Fruit fly (Drosophila melanogaster): ENCODE measurements around the gene CG6999.

CG6999 gene

dm6 chrX:9120828-9121754 lies 32.9 kb downstream of the CG6999 start (continued):
- TF ChIP-seq CG4617 (GFP tag; optimal IDR thresholded peaks at IDR 0.05; ENCODE audit: borderline replicate concordance): no peak
- TF ChIP-seq ssp (GFP tag; IDR thresholded peaks at IDR 0.05): no peak
- peak in 1 of 2 experiments; percentile 48 for TF ChIP-seq Hr51 (GFP tag; optimal IDR thresholded peaks at IDR 0.05)
- peak; percentile 41 for TF ChIP-seq CG14710 (tag; optimal IDR thresholded peaks at IDR 0.05)
- peak in 1 of 2 experiments; percentile 62 for TF ChIP-seq bsh (GFP tag; optimal IDR thresholded peaks at IDR 0.05)
- no peak for TF ChIP-seq CG5245 (GFP tag; optimal IDR thresholded peaks at IDR 0.05)
- no peak for TF ChIP-seq tll (GFP tag; optimal IDR thresholded peaks at IDR 0.05)
- TF ChIP-seq tna (GFP tag; IDR thresholded peaks at IDR 0.05; ENCODE audit: partially characterized antibody): no peak
- peak; percentile 20 for TF ChIP-seq az2 (GFP tag; optimal IDR thresholded peaks at IDR 0.05)
- TF ChIP-seq sob (GFP tag; IDR thresholded peaks at IDR 0.05): peak; percentile 19; the same call in 1 of the 2 replicates
- no peak for TF ChIP-seq trh (GFP tag; optimal IDR thresholded peaks at IDR 0.05)
- TF ChIP-seq CG11723 (GFP tag; optimal IDR thresholded peaks at IDR 0.05): no peak
- TF ChIP-seq dysf (GFP tag; IDR thresholded peaks at IDR 0.05): peak; percentile 61; the same call in 2 of the 3 replicates
- peak; percentile 12 for TF ChIP-seq CG13775 (GFP tag; optimal IDR thresholded peaks at IDR 0.05)
- TF ChIP-seq CG13287 (GFP tag; IDR thresholded peaks at IDR 0.05; ENCODE audit: partially characterized antibody): no peak
- peak; percentile 23 for TF ChIP-seq Ssrp (tag; optimal IDR thresholded peaks at IDR 0.05)
- peak; percentile 45 for TF ChIP-seq HHEX (GFP tag; optimal IDR thresholded peaks at IDR 0.05)
- peak; percentile 46; the same call in 1 of the 2 replicates for TF ChIP-seq Ptx1 (GFP tag; IDR thresholded peaks at IDR 0.05)
- TF ChIP-seq Dref (GFP tag; IDR thresholded peaks at IDR 0.05): no peak
- peak in 1 of 2 experiments; percentile 22 for TF ChIP-seq Eip74EF (GFP tag; optimal IDR thresholded peaks at IDR 0.05)
- no peak for TF ChIP-seq ERR (GFP tag; optimal IDR thresholded peaks at IDR 0.05)
- TF ChIP-seq sc (optimal IDR thresholded peaks at IDR 0.05): no peak
- TF ChIP-seq sc (GFP tag; optimal IDR thresholded peaks at IDR 0.05): no peak
- TF ChIP-seq gt (GFP tag; IDR thresholded peaks at IDR 0.05): no peak
- peak; percentile 36 for TF ChIP-seq CG30403 (GFP tag; optimal IDR thresholded peaks at IDR 0.05)
- no peak for TF ChIP-seq CG15601 (tag; optimal IDR thresholded peaks at IDR 0.05)
- TF ChIP-seq Ravus (GFP tag; IDR thresholded peaks at IDR 0.05): no peak
- peak; percentile 12 for TF ChIP-seq Camta (GFP tag; optimal IDR thresholded peaks at IDR 0.05)
- TF ChIP-seq kni (GFP tag; optimal IDR thresholded peaks at IDR 0.05): no peak
- TF ChIP-seq CG6813 (GFP tag; optimal IDR thresholded peaks at IDR 0.05): peak; percentile 53
- TF ChIP-seq CG12659 (GFP tag; optimal IDR thresholded peaks at IDR 0.05): peak; percentile 9
- TF ChIP-seq dpn (GFP tag; optimal IDR thresholded peaks at IDR 0.05): peak; percentile 24 to 32
- no peak for TF ChIP-seq dati (GFP tag; IDR thresholded peaks at IDR 0.05)
- peak; percentile 64 for TF ChIP-seq CG7839 (tag; optimal IDR thresholded peaks at IDR 0.05)
- peak; percentile 1 for TF ChIP-seq trem (tag; optimal IDR thresholded peaks at IDR 0.05)
- peak; percentile 13 for TF ChIP-seq CG10274 (GFP tag; optimal IDR thresholded peaks at IDR 0.05)
- TF ChIP-seq ems (GFP tag; optimal IDR thresholded peaks at IDR 0.05): peak; percentile 31
- peak; percentile 65 for TF ChIP-seq dmrt99B (tag; optimal IDR thresholded peaks at IDR 0.05)
- peak; percentile 55 for TF ChIP-seq vvl (GFP tag; IDR thresholded peaks at IDR 0.05)
- TF ChIP-seq BtbVII (GFP tag; optimal IDR thresholded peaks at IDR 0.05): peak; percentile 45
- TF ChIP-seq crol (GFP tag; IDR thresholded peaks at IDR 0.05): 0 out of 2 replicates have a peak, but pooled peaks have one; percentile 16
- TF ChIP-seq CG10979 (tag; optimal IDR thresholded peaks at IDR 0.05): peak; percentile 55
- TF ChIP-seq Xbp1 (GFP tag; optimal IDR thresholded peaks at IDR 0.05): peak; percentile 45
- no peak for TF ChIP-seq hkb (optimal IDR thresholded peaks at IDR 0.05)
- peak; percentile 39; the same call in 1 of the 2 replicates for TF ChIP-seq hkb (GFP tag; IDR thresholded peaks at IDR 0.05)
- TF ChIP-seq CG10321 (GFP tag; IDR thresholded peaks at IDR 0.05): no peak
- TF ChIP-seq CG8388 (GFP tag; optimal IDR thresholded peaks at IDR 0.05): peak; percentile 23

Measured in whole organism, embryonic.